Fruit fly (Drosophila melanogaster) whole organism: Measurements from ENCODE around the gene Cyp4d14.

Experiments used
- CG8478 ChIP-seq: fragments of >200 bp; optimal IDR thresholded peaks from 2 replicates; lab custom pipeline; 2018; ENCODE audit warnings: inconsistent platforms
- Dll ChIP-seq: fragments of >200 bp; optimal IDR thresholded peaks from 2 replicates; lab custom pipeline; 2017
- EcR ChIP-seq, 2 experiments: fragments of >200 bp; optimal IDR thresholded peaks; 2 replicates each; lab custom pipeline; 2017; ENCODE audit warnings: missing biosample characterization in 2 of 2, missing genetic modification characterization in 2 of 2, missing genetic modification reagents in 2 of 2
- pan ChIP-seq: fragments of >200 bp; optimal IDR thresholded peaks from 2 replicates; lab custom pipeline; 2017
- psq ChIP-seq: fragments of >200 bp; optimal IDR thresholded peaks from 2 replicates; lab custom pipeline; 2017
- usp ChIP-seq: fragments of >200 bp; optimal IDR thresholded peaks from 2 replicates; lab custom pipeline; 2017; ENCODE audit warnings: missing biosample characterization, missing genetic modification characterization, mixed read lengths

The Cyp4d14 gene

dm6 chrX:2199303-2199702 lies 24.2 kb upstream of the Cyp4d14 start:
- TF ChIP-seq psq (lab: Kevin White, UChicago), result no peak
- no peak for TF ChIP-seq CG8478 (lab: Kevin White, UChicago)
- TF ChIP-seq usp, result no peak
- TF ChIP-seq pan (lab: Kevin White, UChicago), result no peak
- no peak for TF ChIP-seq EcR (GFP tag; optimal IDR thresholded peaks at IDR 0.05; lab: Kevin White, UChicago)

- TF ChIP-seq CG8478 (lab: Kevin White, UChicago) (no peak), pan (lab: Kevin White, UChicago) (no peak), Dll (no peak), usp (no peak), EcR (GFP tag; optimal IDR thresholded peaks at IDR 0.05; lab: Kevin White, UChicago) (no peak), psq (lab: Kevin White, UChicago) (no peak)
Observed at dm6 chrX:2198272-2198571, 23.1 kb upstream of the Cyp4d14 start.

- TF ChIP-seq pan (lab: Kevin White, UChicago) (no peak), CG8478 (lab: Kevin White, UChicago) (no peak), EcR (GFP tag; optimal IDR thresholded peaks at IDR 0.05; lab: Kevin White, UChicago) (no peak), usp (no peak), psq (lab: Kevin White, UChicago) (no peak), Dll (no peak)
Observed at dm6 chrX:2197414-2198271, 22.5 kb upstream of the Cyp4d14 start.

dm6 chrX:2196086-2196732 lies 21.1 kb upstream of the Cyp4d14 start:
- TF ChIP-seq Dll (no peak), EcR (GFP tag; optimal IDR thresholded peaks at IDR 0.05; lab: Kevin White, UChicago) (no peak), pan (lab: Kevin White, UChicago) (no peak), psq (lab: Kevin White, UChicago) (no peak)

dm6 chrX:2194208-2195094 lies 19.3 kb upstream of the Cyp4d14 start:
- TF ChIP-seq psq (lab: Kevin White, UChicago) (no peak), pan (lab: Kevin White, UChicago) (no peak), Dll (peak; percentile 87)

dm6 chrX:2193809-2194207 lies 18.7 kb upstream of the Cyp4d14 start, which contains the start of gene CG14053:
TSS of gene CG14053 (minus strand) at chrX:2193909.
- TF ChIP-seq usp (no peak), EcR (GFP tag; optimal IDR thresholded peaks at IDR 0.05; lab: Kevin White, UChicago) (no peak), Dll (no peak), CG8478 (lab: Kevin White, UChicago) (no peak), pan (lab: Kevin White, UChicago) (no peak), psq (lab: Kevin White, UChicago) (no peak)

- TF ChIP-seq psq (lab: Kevin White, UChicago) (no peak), usp (no peak), pan (lab: Kevin White, UChicago) (no peak), Dll (no peak), EcR (GFP tag; optimal IDR thresholded peaks at IDR 0.05; lab: Kevin White, UChicago) (no peak), CG8478 (lab: Kevin White, UChicago) (no peak)
Observed at dm6 chrX:2193158-2193557, 18.0 kb upstream of the Cyp4d14 start.

dm6 chrX:2191896-2192295 lies 16.8 kb upstream of the Cyp4d14 start:
- TF ChIP-seq psq (lab: Kevin White, UChicago) (no peak), CG8478 (lab: Kevin White, UChicago) (no peak), usp (no peak), pan (lab: Kevin White, UChicago) (no peak), EcR (GFP tag; optimal IDR thresholded peaks at IDR 0.05; lab: Kevin White, UChicago) (no peak), Dll (no peak)

dm6 chrX:2188888-2189287 lies 13.8 kb upstream of the Cyp4d14 start, which contains the start of gene Mct1:
TSS of gene Mct1 (plus strand) at chrX:2189188.
- no peak for TF ChIP-seq usp
- TF ChIP-seq pan (lab: Kevin White, UChicago), result no peak
- TF ChIP-seq CG8478 (lab: Kevin White, UChicago), result no peak
- TF ChIP-seq EcR (GFP tag; optimal IDR thresholded peaks at IDR 0.05; lab: Kevin White, UChicago), result no peak
- no peak for TF ChIP-seq psq (lab: Kevin White, UChicago)
- TF ChIP-seq Dll, result no peak

- TF ChIP-seq CG8478 (lab: Kevin White, UChicago) (no peak), Dll (no peak), pan (lab: Kevin White, UChicago) (no peak), psq (lab: Kevin White, UChicago) (no peak), EcR (GFP tag; optimal IDR thresholded peaks at IDR 0.05; lab: Kevin White, UChicago) (no peak), usp (no peak)
Observed at dm6 chrX:2187520-2187919, 12.4 kb upstream of the Cyp4d14 start, which contains the start of gene CG3457. TSS of gene CG3457 (plus strand) at chrX:2187820.

dm6 chrX:2186555-2186954 lies 11.4 kb upstream of the Cyp4d14 start, which contains the start of gene CG17777:
TSS of gene CG17777 (plus strand) at chrX:2186855.
- TF ChIP-seq Dll (no peak), CG8478 (lab: Kevin White, UChicago) (no peak), pan (lab: Kevin White, UChicago) (no peak), psq (lab: Kevin White, UChicago) (no peak), EcR (GFP tag; optimal IDR thresholded peaks at IDR 0.05; lab: Kevin White, UChicago) (no peak), usp (no peak)
